Worm (Caenorhabditis elegans): ENCODE data around the gene K08D12.3.
A peak's percentile ranks its signal among the peaks of the same experiment; 100 is the strongest.

Gene K08D12.3

ce11 chrIV:1721610-1722009 is 11.5 kb downstream of the K08D12.3 start:
- TF ChIP-seq lsy-2 (tag; optimal IDR thresholded peaks at IDR 0.05) (no peak), ama-1 (optimal IDR thresholded peaks at IDR 0.05) (no peak), ztf-1 (GFP tag; conservative IDR thresholded peaks at IDR 0.05) (no peak), skn-1 (tag; optimal IDR thresholded peaks at IDR 0.05) (no peak), nhr-77 (tag; optimal IDR thresholded peaks at IDR 0.05) (no peak), peb-1 (tag; optimal IDR thresholded peaks at IDR 0.05) (no peak), sem-4 (tag; optimal IDR thresholded peaks at IDR 0.05) (no peak), nhr-10 (tag; optimal IDR thresholded peaks at IDR 0.05) (no peak), nhr-21 (tag; optimal IDR thresholded peaks at IDR 0.05) (no peak), snpc-4 (tag; optimal IDR thresholded peaks at IDR 0.05) (no peak), nhr-11 (tag; optimal IDR thresholded peaks at IDR 0.05) (no peak), aly-2 (tag; optimal IDR thresholded peaks at IDR 0.05) (no peak), unc-62 (GFP tag; optimal IDR thresholded peaks at IDR 0.05) (no peak), R02D3.7 (tag; optimal IDR thresholded peaks at IDR 0.05) (no peak), unc-55 (GFP tag; optimal IDR thresholded peaks at IDR 0.05) (no peak), Y55F3AM.14 (GFP tag; optimal IDR thresholded peaks at IDR 0.05) (no peak)

ce11 chrIV:1722953-1723352 is 12.9 kb downstream of the K08D12.3 start:
- peak; percentile 28 for TF ChIP-seq ama-1 (optimal IDR thresholded peaks at IDR 0.05)
- peak; percentile 40 for TF ChIP-seq sma-3 (GFP tag; optimal IDR thresholded peaks at IDR 0.05)
- TF ChIP-seq nhr-25 (tag; optimal IDR thresholded peaks at IDR 0.05) = peak; percentile 27
- no peak for TF ChIP-seq snpc-4 (tag; optimal IDR thresholded peaks at IDR 0.05)

- TF ChIP-seq nhr-77 (tag; optimal IDR thresholded peaks at IDR 0.05) (no peak), mdl-1 (tag; optimal IDR thresholded peaks at IDR 0.05) (no peak), peb-1 (tag; optimal IDR thresholded peaks at IDR 0.05) (no peak), ztf-1 (GFP tag; conservative IDR thresholded peaks at IDR 0.05) (no peak), skn-1 (tag; optimal IDR thresholded peaks at IDR 0.05) (no peak), sma-9 (GFP tag; optimal IDR thresholded peaks at IDR 0.05) (no peak), sma-9 (tag; optimal IDR thresholded peaks at IDR 0.05) (no peak), Y55F3AM.14 (GFP tag; optimal IDR thresholded peaks at IDR 0.05) (no peak), lin-11 (tag; optimal IDR thresholded peaks at IDR 0.05) (no peak), crh-2 (tag; optimal IDR thresholded peaks at IDR 0.05) (no peak), nhr-21 (tag; optimal IDR thresholded peaks at IDR 0.05) (no peak), mab-5 (tag; optimal IDR thresholded peaks at IDR 0.05) (no peak), ZK546.5 (tag; optimal IDR thresholded peaks at IDR 0.05) (no peak)
Observed at ce11 chrIV:1724283-1724682, 14.2 kb downstream of the K08D12.3 start, which contains the start of gene epic-3. Gene epic-3 (minus strand): TSS chrIV:1724383.

- TF ChIP-seq aly-2 (tag; optimal IDR thresholded peaks at IDR 0.05) = no peak
- no peak for TF ChIP-seq sma-9 (GFP tag; optimal IDR thresholded peaks at IDR 0.05)
- no peak for TF ChIP-seq sma-9 (tag; optimal IDR thresholded peaks at IDR 0.05)
- TF ChIP-seq nhr-10 (tag; optimal IDR thresholded peaks at IDR 0.05) = no peak
Observed at ce11 chrIV:1725888-1726287, 15.8 kb downstream of the K08D12.3 start, which contains the start of gene K08D12.8. Gene K08D12.8 (plus strand): TSS chrIV:1726188.

ce11 chrIV:1727538-1728072 is 17.5 kb downstream of the K08D12.3 start:
- TF ChIP-seq zag-1 (tag; optimal IDR thresholded peaks at IDR 0.05) (no peak), ztf-11 (tag; optimal IDR thresholded peaks at IDR 0.05) (no peak)

DNA sequence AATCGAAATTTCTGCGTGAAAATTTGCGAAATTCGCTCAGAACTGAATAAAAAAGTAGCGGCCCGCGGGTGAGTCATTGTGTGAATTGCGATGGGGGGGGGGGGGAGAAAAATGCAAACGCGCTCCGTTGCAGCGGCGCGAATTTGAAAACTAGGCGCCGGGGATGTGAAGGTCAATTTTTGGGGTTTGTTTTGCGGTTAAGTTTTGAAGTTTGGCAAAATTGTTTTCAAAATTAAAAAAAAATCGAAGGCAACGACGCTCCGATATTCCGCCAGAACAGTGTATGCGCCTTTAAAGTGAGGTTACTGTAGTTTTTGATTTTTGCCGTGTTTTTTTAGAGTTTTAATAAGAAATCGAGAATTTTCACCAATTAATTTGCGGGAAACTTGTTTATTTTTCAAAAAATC is 28.3 kb downstream of the K08D12.3 start:
- TF ChIP-seq elt-3 (tag; optimal IDR thresholded peaks at IDR 0.05) (no peak), lin-13 (GFP tag; optimal IDR thresholded peaks at IDR 0.05) (peak; percentile 33), C34F6.9 (tag; optimal IDR thresholded peaks at IDR 0.05) (peak; percentile 38), F13H6.1 (tag; optimal IDR thresholded peaks at IDR 0.05) (peak; percentile 18), Y55F3AM.14 (GFP tag; optimal IDR thresholded peaks at IDR 0.05) (no peak), nhr-23 (tag; optimal IDR thresholded peaks at IDR 0.05) (no peak), nhr-12 (tag; optimal IDR thresholded peaks at IDR 0.05) (no peak), sem-4 (tag; optimal IDR thresholded peaks at IDR 0.05) (no peak), aly-2 (tag; optimal IDR thresholded peaks at IDR 0.05) (no peak), ZK546.5 (tag; optimal IDR thresholded peaks at IDR 0.05) (no peak), unc-55 (GFP tag; optimal IDR thresholded peaks at IDR 0.05) (peak; percentile 67), nhr-6 (tag; optimal IDR thresholded peaks at IDR 0.05) (no peak), ztf-1 (GFP tag; conservative IDR thresholded peaks at IDR 0.05) (no peak), gmeb-1 (tag; optimal IDR thresholded peaks at IDR 0.05) (peak; percentile 87), nhr-25 (tag; optimal IDR thresholded peaks at IDR 0.05) (peak; percentile 46), fos-1 (tag; optimal IDR thresholded peaks at IDR 0.05) (peak; percentile 73), nhr-21 (tag; optimal IDR thresholded peaks at IDR 0.05) (no peak), skn-1 (tag; optimal IDR thresholded peaks at IDR 0.05) (no peak), egl-27 (tag; optimal IDR thresholded peaks at IDR 0.05) (no peak), dmd-4 (tag; optimal IDR thresholded peaks at IDR 0.05) (no peak), lin-39 (tag; optimal IDR thresholded peaks at IDR 0.05) (no peak), alr-1 (tag; optimal IDR thresholded peaks at IDR 0.05) (no peak), ceh-16 (tag; optimal IDR thresholded peaks at IDR 0.05) (no peak), ama-1 (optimal IDR thresholded peaks at IDR 0.05) (no peak), ceh-82 (tag; optimal IDR thresholded peaks at IDR 0.05) (no peak), snpc-4 (tag; optimal IDR thresholded peaks at IDR 0.05) (no peak), crh-2 (tag; optimal IDR thresholded peaks at IDR 0.05) (peak; percentile 15), nhr-10 (tag; optimal IDR thresholded peaks at IDR 0.05) (no peak)

Measured in whole organism, L2 larva.